Worm (Caenorhabditis elegans) whole organism, late embryonic: ENCODE data around the gene ule-5.

Experiments
- ahr-1 ChIP-seq: sonication (generic microtip); optimal IDR thresholded peaks from 2 replicates; lab custom pipeline; 2016; ENCODE audit warnings: missing genetic modification characterization, missing compliant biosample characterization
- ama-1 ChIP-seq: fragments of 150-350 bp; optimal IDR thresholded peaks from 2 replicates; lab custom pipeline; 2014
- ceh-18 ChIP-seq: sonication (generic microtip); optimal IDR thresholded peaks from 2 replicates; lab custom pipeline; 2016; ENCODE audit warnings: missing genetic modification characterization, missing compliant biosample characterization
- elt-4 ChIP-seq: sonication (generic microtip); optimal IDR thresholded peaks from 2 replicates; lab custom pipeline; 2016; ENCODE audit warnings: missing genetic modification characterization, missing compliant biosample characterization
- lin-11 ChIP-seq: fragments of 200-800 bp; sonication (Bioruptor generic); optimal IDR thresholded peaks from 2 replicates; lab custom pipeline; 2018; ENCODE audit warnings: mild to moderate bottlenecking, missing genetic modification characterization, missing compliant biosample characterization
- nfya-1 ChIP-seq: sonication (generic microtip); optimal IDR thresholded peaks from 2 replicates; lab custom pipeline; 2017; ENCODE audit warnings: missing genetic modification characterization, mild to moderate bottlenecking, missing compliant biosample characterization, antibody characterized with exemption, moderate library complexity
- nhr-232 ChIP-seq: sonication (generic microtip); optimal IDR thresholded peaks from 2 replicates; lab custom pipeline; 2016; ENCODE audit warnings: missing genetic modification characterization, missing compliant biosample characterization
- pqm-1 ChIP-seq: sonication (generic microtip); optimal IDR thresholded peaks from 2 replicates; lab custom pipeline; 2016; ENCODE audit warnings: missing genetic modification characterization, missing compliant biosample characterization
- sox-4 ChIP-seq: sonication (generic microtip); optimal IDR thresholded peaks from 2 replicates; lab custom pipeline; 2017; ENCODE audit warnings: mild to moderate bottlenecking, missing genetic modification characterization, inconsistent platforms, missing compliant biosample characterization
- tbx-7 ChIP-seq: sonication (generic microtip); optimal IDR thresholded peaks from 2 replicates; lab custom pipeline; 2016; ENCODE audit warnings: missing genotype, missing genetic modification characterization, missing compliant biosample characterization
- ttx-3 ChIP-seq: sonication (generic microtip); optimal IDR thresholded peaks from 2 replicates; lab custom pipeline; 2016; ENCODE audit warnings: missing genetic modification reagents, missing genetic modification characterization, missing compliant biosample characterization
- unc-55 ChIP-seq: sonication (generic microtip); optimal IDR thresholded peaks from 2 replicates; lab custom pipeline; 2017; ENCODE audit warnings: missing biosample characterization, missing genetic modification reagents, missing genetic modification characterization

ce11 chrX:11902661-11903060 is 19.7 kb downstream of the ule-5 start, which contains the start of gene Y62H9A.10:
- TF ChIP-seq ama-1 (lab: Kevin White, UChicago) (no peak), nfya-1 (tag; lab: Kevin White, UChicago) (no peak), elt-4 (tag; lab: Kevin White, UChicago) (no peak), unc-55 (no peak), pqm-1 (no peak), sox-4 (tag; lab: Kevin White, UChicago) (no peak), ceh-18 (tag; lab: Kevin White, UChicago) (no peak), ahr-1 (tag; lab: Kevin White, UChicago) (no peak), lin-11 (tag; lab: Kevin White, UChicago) (no peak), tbx-7 (no peak), nhr-232 (tag; lab: Kevin White, UChicago) (no peak), ttx-3 (tag; lab: Kevin White, UChicago) (no peak)
